Fruit fly (Drosophila melanogaster): ENCODE measurements around the gene TM9SF2.

Gene TM9SF2

DNA sequence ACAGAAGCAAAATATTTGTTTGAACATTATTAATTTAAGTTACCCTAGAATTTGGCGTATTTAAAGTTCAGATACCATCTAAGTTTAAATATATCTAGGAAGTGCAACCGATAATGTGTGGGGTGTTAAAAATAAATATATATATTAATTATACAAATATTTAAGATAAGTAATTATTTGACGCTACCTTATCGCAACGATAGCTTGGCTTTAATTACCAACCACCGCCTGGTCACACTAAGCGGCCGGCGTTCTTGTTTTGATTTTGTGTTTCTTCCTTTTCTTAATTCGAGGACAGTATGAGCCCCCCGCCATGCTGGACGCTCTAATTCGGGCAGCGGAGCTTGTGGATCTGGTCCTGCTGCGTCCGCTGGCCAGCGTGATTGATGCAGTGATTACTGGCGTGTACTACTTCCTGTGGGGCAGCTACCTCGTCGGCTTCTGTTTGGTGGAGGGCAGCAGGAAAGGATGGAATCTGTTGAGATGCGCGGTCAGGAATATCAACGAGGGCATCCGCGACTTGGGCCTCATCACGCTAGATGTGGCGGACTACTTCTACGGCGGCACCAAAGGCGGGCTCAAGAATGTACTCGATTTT is 51.9 kb downstream of the TM9SF2 start, which contains the start of gene CG2617 (continued):
- TF ChIP-seq pros (GFP tag; optimal IDR thresholded peaks at IDR 0.05), result no peak
- TF ChIP-seq CG2875 (GFP tag; optimal IDR thresholded peaks at IDR 0.05), result no peak
- TF ChIP-seq ttk (GFP tag; IDR thresholded peaks at IDR 0.05), result no peak
- TF ChIP-seq Bgb (GFP tag; IDR thresholded peaks at IDR 0.05; ENCODE audit: partially characterized antibody), result 0 out of 2 replicates have a peak, but pooled peaks have one; percentile 42
- no peak for TF ChIP-seq HmgD (GFP tag; optimal IDR thresholded peaks at IDR 0.05)
- TF ChIP-seq Med (GFP tag), result peak; percentile 55
- TF ChIP-seq CG11093 (GFP tag; IDR thresholded peaks at IDR 0.05), result no peak
- no peak for TF ChIP-seq pnt (GFP tag; optimal IDR thresholded peaks at IDR 0.05)
- TF ChIP-seq en (GFP tag; optimal IDR thresholded peaks at IDR 0.05), result no peak
- no peak for TF ChIP-seq vfl (GFP tag; optimal IDR thresholded peaks at IDR 0.05)
- TF ChIP-seq CG7963 (GFP tag; IDR thresholded peaks at IDR 0.05; ENCODE audit: partially characterized antibody), result 0 out of 3 replicates have a peak, but pooled peaks have one; percentile 20
- no peak for TF ChIP-seq btn (GFP tag; optimal IDR thresholded peaks at IDR 0.05)
- no peak for TF ChIP-seq cato (GFP tag; optimal IDR thresholded peaks at IDR 0.05; ENCODE audit: borderline replicate concordance)
- TF ChIP-seq bigmax (GFP tag; optimal IDR thresholded peaks at IDR 0.05), result no peak
- no peak for TF ChIP-seq Ssrp (tag; optimal IDR thresholded peaks at IDR 0.05)
- TF ChIP-seq CG9437 (GFP tag; optimal IDR thresholded peaks at IDR 0.05), result no peak
- no peak for TF ChIP-seq CG12299 (tag; optimal IDR thresholded peaks at IDR 0.05)
- no peak for TF ChIP-seq Dfd (GFP tag; optimal IDR thresholded peaks at IDR 0.05)
- TF ChIP-seq CG16815 (GFP tag; optimal IDR thresholded peaks at IDR 0.05), result no peak
- no peak for TF ChIP-seq CG33557 (GFP tag; optimal IDR thresholded peaks at IDR 0.05)
- no peak for TF ChIP-seq rib (GFP tag; IDR thresholded peaks at IDR 0.05)
- no peak for TF ChIP-seq H15 (GFP tag; IDR thresholded peaks at IDR 0.05)
- no peak for TF ChIP-seq wor (GFP tag; IDR thresholded peaks at IDR 0.05)
- TF ChIP-seq Dp (GFP tag; optimal IDR thresholded peaks at IDR 0.05), result peak; percentile 44
- no peak for TF ChIP-seq CG6689 (GFP tag; IDR thresholded peaks at IDR 0.05)
- no peak for TF ChIP-seq zfh1 (GFP tag; IDR thresholded peaks at IDR 0.05)
- no peak for TF ChIP-seq Oli (tag; optimal IDR thresholded peaks at IDR 0.05)
- no peak for TF ChIP-seq luna (GFP tag; optimal IDR thresholded peaks at IDR 0.05)
- no peak for TF ChIP-seq Hr78 (GFP tag; optimal IDR thresholded peaks at IDR 0.05)
- no peak for TF ChIP-seq Mrtf (GFP tag; IDR thresholded peaks at IDR 0.05)
- TF ChIP-seq mld (GFP tag; IDR thresholded peaks at IDR 0.05; ENCODE audit: partially characterized antibody), result no peak
- no peak for TF ChIP-seq vvl (GFP tag; IDR thresholded peaks at IDR 0.05)
- TF ChIP-seq ssp (GFP tag; IDR thresholded peaks at IDR 0.05), result no peak
- peak; percentile 61; the same call in 2 of the 4 replicates for TF ChIP-seq Dll (GFP tag; IDR thresholded peaks at IDR 0.05; ENCODE audit: partially characterized antibody)
- no peak for TF ChIP-seq CG18764 (GFP tag; optimal IDR thresholded peaks at IDR 0.05)
- peak; percentile 1 for TF ChIP-seq CG12104 (GFP tag; optimal IDR thresholded peaks at IDR 0.05)
- no peak for TF ChIP-seq dimm (GFP tag; IDR thresholded peaks at IDR 0.05)
- no peak for TF ChIP-seq CG8924 (tag; optimal IDR thresholded peaks at IDR 0.05)
- peak; percentile 60 for TF ChIP-seq Scr (GFP tag; IDR thresholded peaks at IDR 0.05; ENCODE audit: partially characterized antibody)
- TF ChIP-seq Atf-2 (GFP tag; optimal IDR thresholded peaks at IDR 0.05), result no peak
- TF ChIP-seq CG17802 (tag; optimal IDR thresholded peaks at IDR 0.05), result no peak
- no peak for TF ChIP-seq Camta (GFP tag; optimal IDR thresholded peaks at IDR 0.05)
- TF ChIP-seq nerfin-2 (GFP tag; IDR thresholded peaks at IDR 0.05; ENCODE audit: partially characterized antibody), result no peak
- no peak for TF ChIP-seq Stat92E (GFP tag; optimal IDR thresholded peaks at IDR 0.05)
- TF ChIP-seq CG12391 (tag; optimal IDR thresholded peaks at IDR 0.05), result no peak
- no peak for TF ChIP-seq Sry-β (GFP tag; optimal IDR thresholded peaks at IDR 0.05)
- peak; percentile 54 for TF ChIP-seq BEAF-32 (GFP tag; optimal IDR thresholded peaks at IDR 0.05)
- peak; percentile 16 for TF ChIP-seq stwl (tag; optimal IDR thresholded peaks at IDR 0.05)
- TF ChIP-seq Mad (GFP tag; optimal IDR thresholded peaks at IDR 0.05), result no peak
- no peak for TF ChIP-seq E2f1 (GFP tag; IDR thresholded peaks at IDR 0.05)
